Fruit fly (Drosophila melanogaster) whole organism, embryonic: Measurements from ENCODE around the gene CG6431.
A peak's percentile ranks its signal among the peaks of the same experiment; 100 is the strongest.

Experiments used
- Adf1 ChIP-seq: fragments of 200-800 bp; sonication (Bioruptor generic); IDR thresholded peaks from 2 replicates; pipeline ENCODE4 v1.3.6; 2022; ENCODE audit warnings: missing biosample characterization, missing genetic modification characterization
- CG10274 ChIP-seq: fragments of 200-800 bp; sonication (Bioruptor generic); optimal IDR thresholded peaks from 3 replicates; lab custom pipeline; 2017; ENCODE audit warnings: missing biosample characterization, mild to moderate bottlenecking, missing genetic modification characterization
- CG10431 ChIP-seq: fragments of 200-800 bp; sonication (Bioruptor generic); optimal IDR thresholded peaks from 3 replicates; lab custom pipeline; 2018; ENCODE audit warnings: missing biosample characterization, mild to moderate bottlenecking, missing genetic modification characterization
- CG1233 ChIP-seq: fragments of 200-800 bp; sonication (Bioruptor generic); optimal IDR thresholded peaks from 4 replicates; lab custom pipeline; 2018; ENCODE audit warnings: missing biosample characterization, mild to moderate bottlenecking, missing genetic modification characterization
- CG12659 ChIP-seq: fragments of 200-800 bp; sonication (Bioruptor generic); optimal IDR thresholded peaks from 3 replicates; lab custom pipeline; 2017; ENCODE audit warnings: mild to moderate bottlenecking, missing biosample characterization, missing genetic modification reagents, missing genetic modification characterization
- CG1792 ChIP-seq: fragments of 200-800 bp; sonication (Bioruptor generic); optimal IDR thresholded peaks from 2 replicates; lab custom pipeline; 2016; ENCODE audit warnings: missing biosample characterization, missing genetic modification characterization
- CG2875 ChIP-seq: fragments of 200-800 bp; sonication (Bioruptor generic); optimal IDR thresholded peaks from 2 replicates; lab custom pipeline; 2017; ENCODE audit warnings: missing biosample characterization, mild to moderate bottlenecking, missing genetic modification characterization, missing genetic modification reagents
- CG2889 ChIP-seq: fragments of 200-800 bp; sonication (Bioruptor generic); IDR thresholded peaks from 3 replicates; pipeline ENCODE4 v1.3.6; 2022; ENCODE audit warnings: missing biosample characterization, missing genetic modification characterization
- CG3065 ChIP-seq: fragments of 200-800 bp; sonication (Bioruptor generic); optimal IDR thresholded peaks from 2 replicates; lab custom pipeline; 2016; ENCODE audit warnings: missing biosample characterization, missing genetic modification characterization
- CG3163 ChIP-seq: fragments of 200-800 bp; sonication (Bioruptor generic); optimal IDR thresholded peaks from 3 replicates; lab custom pipeline; 2016; ENCODE audit warnings: missing biosample characterization, missing genetic modification characterization
- CG4617 ChIP-seq: fragments of 200-800 bp; sonication (Bioruptor generic); optimal IDR thresholded peaks from 3 replicates; lab custom pipeline; 2016; ENCODE audit warnings: missing biosample characterization, missing genetic modification characterization, borderline replicate concordance
- CG6791 ChIP-seq: fragments of 200-800 bp; sonication (Bioruptor generic); IDR thresholded peaks from 3 replicates; pipeline ENCODE4 v1.3.6; 2022; ENCODE audit warnings: missing biosample characterization, missing genetic modification characterization; ENCODE audit not compliant: partially characterized antibody
- CG7745 ChIP-seq: fragments of 200-800 bp; sonication (Bioruptor generic); optimal IDR thresholded peaks from 2 replicates; lab custom pipeline; 2018; ENCODE audit warnings: missing biosample characterization, mild to moderate bottlenecking, missing genetic modification characterization, moderate library complexity
- CG8290 ChIP-seq, 3 experiments: fragments of 200-800 bp; sonication (Bioruptor generic); optimal IDR thresholded peaks; 2 replicates each; lab custom pipeline; 2016 to 2019; ENCODE audit warnings: missing biosample characterization in 3 of 3, missing genetic modification characterization in 3 of 3, mild to moderate bottlenecking in 2 of 3, moderate library complexity in 1 of 3
- CG8924 ChIP-seq: fragments of 200-800 bp; optimal IDR thresholded peaks from 3 replicates; lab custom pipeline; 2019; ENCODE audit warnings: missing biosample characterization, mild to moderate bottlenecking, missing genetic modification characterization, moderate library complexity
- Chrac-16 ChIP-seq: fragments of 200-800 bp; sonication (Bioruptor generic); optimal IDR thresholded peaks from 3 replicates; lab custom pipeline; 2016; ENCODE audit warnings: missing biosample characterization, missing genetic modification characterization
- Ets65A ChIP-seq: fragments of 200-800 bp; sonication (Bioruptor generic); peaks from one replicate; lab custom pipeline; 2016; ENCODE audit warnings: missing biosample characterization, missing genetic modification characterization
- Fer3 ChIP-seq: fragments of 200-800 bp; sonication (Bioruptor generic); optimal IDR thresholded peaks from 2 replicates; lab custom pipeline; 2018; ENCODE audit warnings: missing biosample characterization, mild to moderate bottlenecking, missing genetic modification characterization, moderate library complexity
- HHEX ChIP-seq: fragments of 200-800 bp; sonication (Bioruptor generic); optimal IDR thresholded peaks from 3 replicates; lab custom pipeline; 2017; ENCODE audit warnings: missing biosample characterization, mild to moderate bottlenecking, missing genetic modification characterization, missing genetic modification reagents
- Hmr ChIP-seq: fragments of 200-800 bp; sonication (Bioruptor generic); optimal IDR thresholded peaks from 3 replicates; lab custom pipeline; 2017; ENCODE audit warnings: mild to moderate bottlenecking, missing biosample characterization, missing genetic modification reagents, missing genetic modification characterization
- Hr39 ChIP-seq: fragments of >200 bp; optimal IDR thresholded peaks from 2 replicates; lab custom pipeline; 2017
- Lim3 ChIP-seq: fragments of 200-800 bp; sonication (Bioruptor generic); IDR thresholded peaks from 2 replicates; pipeline ENCODE4 v1.3.6; 2022; ENCODE audit warnings: missing biosample characterization, missing genetic modification characterization
- NfI ChIP-seq: fragments of 200-800 bp; sonication (Bioruptor generic); optimal IDR thresholded peaks from 3 replicates; lab custom pipeline; 2018; ENCODE audit warnings: missing biosample characterization, mild to moderate bottlenecking, missing genetic modification characterization, moderate library complexity
- Pdp1 ChIP-seq, 2 experiments: fragments of 200-800 bp; sonication (Bioruptor generic); optimal IDR thresholded peaks; 3 replicates each; lab custom pipeline; 2016; ENCODE audit warnings: missing biosample characterization in 2 of 2, missing genetic modification characterization in 2 of 2, mild to moderate bottlenecking in 1 of 2, moderate library complexity in 1 of 2
- Sox102F ChIP-seq: fragments of 200-800 bp; sonication (Bioruptor generic); optimal IDR thresholded peaks from 2 replicates; lab custom pipeline; 2018; ENCODE audit warnings: missing biosample characterization, mild to moderate bottlenecking, missing genetic modification characterization, moderate library complexity
- al ChIP-seq: fragments of 200-800 bp; sonication (Bioruptor generic); IDR thresholded peaks from 2 replicates; pipeline ENCODE4 v1.3.6; 2022; ENCODE audit warnings: missing biosample characterization, missing genetic modification characterization
- amos ChIP-seq: fragments of 200-800 bp; sonication (Bioruptor generic); IDR thresholded peaks from 2 replicates; pipeline ENCODE4 v1.3.6; 2022; ENCODE audit warnings: missing biosample characterization, missing genetic modification characterization; ENCODE audit not compliant: partially characterized antibody
- ato ChIP-seq: fragments of 200-800 bp; sonication (Bioruptor generic); IDR thresholded peaks from 2 replicates; pipeline ENCODE4 v1.3.6; 2022; ENCODE audit warnings: missing biosample characterization, missing genetic modification characterization; ENCODE audit not compliant: partially characterized antibody
- cato ChIP-seq: fragments of 200-800 bp; sonication (Bioruptor generic); optimal IDR thresholded peaks from 2 replicates; lab custom pipeline; 2016; ENCODE audit warnings: missing biosample characterization, missing genetic modification characterization, borderline replicate concordance
- disco-r ChIP-seq: fragments of 200-800 bp; sonication (Bioruptor generic); optimal IDR thresholded peaks from 2 replicates; lab custom pipeline; 2016; ENCODE audit warnings: missing biosample characterization, missing genetic modification characterization
- dmrt11E ChIP-seq: fragments of 200-800 bp; sonication (Bioruptor generic); optimal IDR thresholded peaks from 3 replicates; lab custom pipeline; 2018; ENCODE audit warnings: missing biosample characterization, mild to moderate bottlenecking, missing genetic modification characterization, moderate library complexity
- ems ChIP-seq: fragments of 200-800 bp; sonication (Bioruptor generic); optimal IDR thresholded peaks from 3 replicates; lab custom pipeline; 2016; ENCODE audit warnings: missing biosample characterization, missing genetic modification characterization
- ewg ChIP-seq: fragments of 200-800 bp; sonication (Bioruptor generic); optimal IDR thresholded peaks from 3 replicates; lab custom pipeline; 2017; ENCODE audit warnings: mild to moderate bottlenecking, missing biosample characterization, missing genetic modification reagents, missing genetic modification characterization
- fu2 ChIP-seq: fragments of 200-800 bp; sonication (Bioruptor generic); optimal IDR thresholded peaks from 2 replicates; lab custom pipeline; 2016; ENCODE audit warnings: missing biosample characterization, missing genetic modification characterization
- gsb ChIP-seq: fragments of 200-800 bp; sonication (Bioruptor generic); IDR thresholded peaks from 2 replicates; pipeline ENCODE4 v1.3.6; 2022; ENCODE audit warnings: missing biosample characterization, missing genetic modification characterization
- ham ChIP-seq: fragments of 200-800 bp; sonication (Bioruptor generic); IDR thresholded peaks from 2 replicates; pipeline ENCODE4 v1.3.6; 2022; ENCODE audit warnings: missing biosample characterization, missing genetic modification characterization
- hbn ChIP-seq: fragments of 200-800 bp; sonication (Bioruptor generic); IDR thresholded peaks from 2 replicates; pipeline ENCODE4 v1.3.6; 2022; ENCODE audit warnings: missing biosample characterization, missing genetic modification characterization; ENCODE audit not compliant: partially characterized antibody
- lov ChIP-seq, 2 experiments: fragments of 200-800 bp in 1 of 2; fragments of >200 bp in 1 of 2; sonication (Bioruptor generic) in 1 of 2; IDR thresholded peaks in 1 of 2; optimal IDR thresholded peaks in 1 of 2; 2 replicates in 1 of 2; 3 replicates in 1 of 2; pipeline versions ENCODE4 v1.3.6 to Lab custom; 2017 to 2022; ENCODE audit warnings: missing biosample characterization in 1 of 2, missing genetic modification characterization in 1 of 2
- pros ChIP-seq: fragments of 200-800 bp; sonication (Bioruptor generic); optimal IDR thresholded peaks from 3 replicates; lab custom pipeline; 2019; ENCODE audit warnings: missing biosample characterization, mild to moderate bottlenecking, missing genetic modification characterization, moderate library complexity
- pum ChIP-seq: fragments of 200-800 bp; sonication (Bioruptor generic); optimal IDR thresholded peaks from 2 replicates; lab custom pipeline; 2016; ENCODE audit warnings: missing biosample characterization, missing genetic modification characterization
- sc ChIP-seq, 3 experiments: fragments of >200 bp in 2 of 3; fragments of 200-800 bp in 1 of 3; sonication (Bioruptor generic) in 1 of 3; optimal IDR thresholded peaks; 2 replicates in 2 of 3; 3 replicates in 1 of 3; lab custom pipeline; 2017; ENCODE audit warnings: mild to moderate bottlenecking in 1 of 3, missing biosample characterization in 1 of 3, missing genetic modification characterization in 1 of 3, missing genetic modification reagents in 1 of 3
- shn ChIP-seq: fragments of 200-800 bp; sonication (Bioruptor generic); optimal IDR thresholded peaks from 3 replicates; lab custom pipeline; 2016; ENCODE audit warnings: missing biosample characterization, missing genetic modification characterization
- sisA ChIP-seq: fragments of 200-800 bp; sonication (Bioruptor generic); IDR thresholded peaks from 2 replicates; pipeline ENCODE4 v1.3.6; 2022; ENCODE audit warnings: missing biosample characterization, missing genetic modification characterization
- stwl ChIP-seq: fragments of 200-800 bp; sonication (Bioruptor generic); optimal IDR thresholded peaks from 3 replicates; lab custom pipeline; 2018; ENCODE audit warnings: missing biosample characterization, mild to moderate bottlenecking, missing genetic modification characterization, moderate library complexity
- sug ChIP-seq: fragments of 200-800 bp; optimal IDR thresholded peaks from 2 replicates; lab custom pipeline; 2019; ENCODE audit warnings: missing biosample characterization, mild to moderate bottlenecking, missing genetic modification characterization, moderate library complexity
- tin ChIP-seq: fragments of 200-800 bp; sonication (Bioruptor generic); optimal IDR thresholded peaks from 3 replicates; lab custom pipeline; 2016; ENCODE audit warnings: missing biosample characterization, missing genetic modification characterization
- trem ChIP-seq: fragments of 200-800 bp; optimal IDR thresholded peaks from 3 replicates; lab custom pipeline; 2019; ENCODE audit warnings: missing biosample characterization, mild to moderate bottlenecking, missing genetic modification characterization, moderate library complexity

CG6431 gene

DNA sequence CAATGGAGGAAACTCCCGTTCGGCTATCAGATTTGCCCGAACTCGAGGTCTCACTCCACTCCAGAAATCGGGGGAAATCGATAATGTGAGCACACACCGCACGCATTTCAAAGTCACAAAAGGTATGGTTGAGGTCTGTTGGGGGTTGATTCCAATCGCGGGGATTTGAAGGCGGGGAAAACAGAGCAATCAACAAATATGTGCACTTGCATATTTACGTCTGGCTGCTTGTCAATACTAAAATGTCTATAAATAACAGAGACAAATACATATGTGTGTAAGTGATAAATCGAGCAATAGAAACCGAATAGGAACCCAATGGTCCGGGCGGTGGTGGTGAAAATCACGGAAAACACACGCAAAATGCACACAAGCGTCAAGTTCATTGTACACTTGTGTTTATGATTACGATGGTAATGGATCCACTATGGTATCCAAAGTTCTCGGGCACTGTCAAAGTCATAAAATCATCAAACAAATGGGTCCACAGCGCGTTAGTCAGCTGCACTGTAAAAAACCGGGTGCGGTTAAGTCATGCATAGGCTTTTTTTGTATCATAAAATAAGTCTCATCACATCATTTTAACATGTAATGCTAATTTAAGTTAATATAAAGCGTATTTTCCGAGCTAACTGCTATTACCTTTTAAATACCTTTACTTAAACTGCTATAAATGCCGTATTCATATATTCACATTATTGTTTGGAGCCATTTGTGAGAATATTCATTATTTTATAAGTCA lies 28.0 kb downstream of the CG6431 start (continued):
- TF ChIP-seq CG8290 (GFP tag; optimal IDR thresholded peaks at IDR 0.05; lab: Kevin White, UChicago) (peak; percentile 91), CG8290 (tag; optimal IDR thresholded peaks at IDR 0.05; lab: Kevin White, UChicago) (peak; percentile 95 to 96), al (GFP tag; lab: Robert Waterston, UW) (no peak), CG1233 (peak; percentile 94), Chrac-16 (GFP tag; lab: Kevin White, UChicago) (peak; percentile 26), CG3065 (GFP tag; lab: Kevin White, UChicago) (peak; percentile 86), CG10274 (peak; percentile 69), disco-r (GFP tag; lab: Kevin White, UChicago) (peak; percentile 80), stwl (tag; lab: Kevin White, UChicago) (peak; percentile 68), Hr39 (no peak), trem (tag; lab: Kevin White, UChicago) (peak; percentile 62), cato (GFP tag; lab: Kevin White, UChicago) (peak; percentile 83), pros (GFP tag; lab: Kevin White, UChicago) (peak; percentile 39), sug (peak; percentile 80), fu2 (peak; percentile 60), CG7745 (tag; lab: Kevin White, UChicago) (peak; percentile 93), ato (GFP tag; lab: Robert Waterston, UW) (no peak), CG12659 (GFP tag; lab: Kevin White, UChicago) (peak; percentile 64), CG4617 (GFP tag; lab: Kevin White, UChicago) (peak; percentile 53), HHEX (GFP tag; lab: Kevin White, UChicago) (peak; percentile 93), ewg (peak; percentile 84), Hmr (peak; percentile 82), sisA (GFP tag; lab: Robert Waterston, UW) (no peak), gsb (GFP tag; lab: Robert Waterston, UW) (peak; percentile 66; the same call in 1 of the 2 replicates), CG3163 (GFP tag; lab: Kevin White, UChicago) (peak; percentile 72), Pdp1 (GFP tag; optimal IDR thresholded peaks at IDR 0.05; lab: Kevin White, UChicago) (peak; percentile 75 to 89), amos (GFP tag; lab: Robert Waterston, UW) (no peak), ham (GFP tag; lab: Robert Waterston, UW) (no peak), CG10431 (GFP tag; lab: Kevin White, UChicago) (peak; percentile 72), Fer3 (tag; lab: Kevin White, UChicago) (peak; percentile 80), CG6791 (GFP tag; lab: Robert Waterston, UW) (no peak), hbn (GFP tag; lab: Robert Waterston, UW) (no peak), pum (GFP tag; lab: Kevin White, UChicago) (peak; percentile 82), ems (peak; percentile 34), Ets65A (GFP tag; lab: Kevin White, UChicago) (peak; percentile 91), lov (optimal IDR thresholded peaks at IDR 0.05; lab: Kevin White, UChicago) (no peak), lov (GFP tag; IDR thresholded peaks at IDR 0.05; lab: Robert Waterston, UW) (peak; percentile 96), shn (peak; percentile 89), CG2889 (GFP tag; lab: Robert Waterston, UW) (no peak), CG1792 (GFP tag; lab: Kevin White, UChicago) (peak; percentile 97), Sox102F (peak; percentile 86), CG8924 (tag; lab: Kevin White, UChicago) (peak; percentile 72), Adf1 (GFP tag; lab: Robert Waterston, UW) (no peak), CG2875 (GFP tag; lab: Kevin White, UChicago) (peak; percentile 97), sc (optimal IDR thresholded peaks at IDR 0.05; lab: Kevin White, UChicago) (no peak), sc (GFP tag; optimal IDR thresholded peaks at IDR 0.05; lab: Kevin White, UChicago) (peak; percentile 96), tin (GFP tag; lab: Kevin White, UChicago) (peak; percentile 79), Lim3 (no peak), dmrt11E (tag; lab: Kevin White, UChicago) (peak; percentile 98), NfI (GFP tag; lab: Kevin White, UChicago) (peak; percentile 55)
